Worm (Caenorhabditis elegans) whole organism, L3 larva: Measurements from ENCODE around the gene famk-1.

Source experiments
- ZK546.5 ChIP-seq: sonication (generic microtip); optimal IDR thresholded peaks from 2 replicates; lab custom pipeline; 2017; ENCODE audit warnings: missing biosample characterization, missing genetic modification characterization
- aly-2 ChIP-seq: fragments of 150-350 bp; optimal IDR thresholded peaks from 2 replicates; lab custom pipeline; 2014; ENCODE audit warnings: missing biosample characterization, missing genetic modification characterization

DNA sequence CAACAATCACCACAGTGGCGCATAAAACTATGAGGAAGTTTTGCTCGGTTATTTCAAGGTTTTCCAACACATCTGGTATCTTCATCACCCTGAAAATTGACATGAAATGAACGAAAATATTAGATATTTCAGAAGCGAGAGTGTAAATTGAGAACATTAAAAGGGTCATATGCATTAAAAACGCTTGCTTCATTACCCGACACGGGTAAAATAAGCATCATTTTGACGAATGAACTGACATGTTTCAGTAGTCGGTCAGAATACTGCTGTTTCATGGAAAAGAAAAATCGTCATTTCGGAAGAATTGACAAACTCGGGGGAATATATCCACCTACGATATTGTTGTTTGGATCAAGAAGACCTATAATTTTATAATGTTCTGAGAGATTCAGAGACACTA, 14.0 kb downstream of the famk-1 start, which contains the start of gene snt-7:
- TF ChIP-seq aly-2 (tag; lab: Kevin White, UChicago) (no peak), ZK546.5 (tag; lab: Kevin White, UChicago) (no peak)
